Fruit fly (Drosophila melanogaster) whole organism, adult: ENCODE data around the gene CG5021.
A peak's percentile ranks its signal among the peaks of the same experiment; 100 is the strongest.

ENCODE experiments used
- CG11617 ChIP-seq: fragments of 200-800 bp; sonication (Bioruptor generic); optimal IDR thresholded peaks from 2 replicates; lab custom pipeline; 2017; ENCODE audit warnings: mild to moderate bottlenecking, missing biosample characterization, missing genetic modification reagents, missing genetic modification characterization
- CG12768 ChIP-seq: fragments of 200-800 bp; sonication (Bioruptor generic); optimal IDR thresholded peaks from 2 replicates; lab custom pipeline; 2017; ENCODE audit warnings: missing biosample characterization, missing genetic modification characterization, mild to moderate bottlenecking, moderate library complexity, missing genetic modification reagents
- CG14711 ChIP-seq: fragments of 200-800 bp; sonication (Bioruptor generic); optimal IDR thresholded peaks from 2 replicates; lab custom pipeline; 2018; ENCODE audit warnings: missing biosample characterization, mild to moderate bottlenecking, missing genetic modification characterization, moderate library complexity
- CG1620 ChIP-seq: fragments of 200-800 bp; sonication (Bioruptor generic); optimal IDR thresholded peaks from 2 replicates; lab custom pipeline; 2016; ENCODE audit warnings: missing biosample characterization, missing genetic modification characterization
- CG33017 ChIP-seq: fragments of 200-800 bp; sonication (Bioruptor generic); optimal IDR thresholded peaks from 2 replicates; lab custom pipeline; 2018; ENCODE audit warnings: missing biosample characterization, mild to moderate bottlenecking, missing genetic modification characterization, moderate library complexity
- CG5204 ChIP-seq: fragments of 200-800 bp; sonication (Bioruptor generic); optimal IDR thresholded peaks from 2 replicates; lab custom pipeline; 2016; ENCODE audit warnings: missing biosample characterization, missing genetic modification characterization
- CG7045 ChIP-seq: fragments of 200-800 bp; sonication (Bioruptor generic); optimal IDR thresholded peaks from 2 replicates; lab custom pipeline; 2017; ENCODE audit warnings: missing biosample characterization, mild to moderate bottlenecking, missing genetic modification characterization
- CG7101 ChIP-seq: fragments of 200-800 bp; sonication (Bioruptor generic); optimal IDR thresholded peaks from 2 replicates; lab custom pipeline; 2018; ENCODE audit warnings: missing biosample characterization, mild to moderate bottlenecking, missing genetic modification characterization, moderate library complexity
- Clk ChIP-seq: fragments of 200-800 bp; sonication (Bioruptor generic); optimal IDR thresholded peaks from 2 replicates; lab custom pipeline; 2017; ENCODE audit warnings: missing biosample characterization, missing genetic modification characterization
- Crg-1 ChIP-seq: fragments of 200-800 bp; sonication (Bioruptor generic); optimal IDR thresholded peaks from 2 replicates; lab custom pipeline; 2016; ENCODE audit warnings: missing biosample characterization, missing genetic modification characterization
- Hr96 ChIP-seq: fragments of 200-800 bp; sonication (Bioruptor generic); optimal IDR thresholded peaks from 2 replicates; lab custom pipeline; 2016; ENCODE audit warnings: missing biosample characterization, missing genetic modification characterization
- Mnt ChIP-seq: fragments of 200-800 bp; sonication (Bioruptor generic); optimal IDR thresholded peaks from 2 replicates; lab custom pipeline; 2016; ENCODE audit warnings: missing biosample characterization, mild to moderate bottlenecking, missing genetic modification characterization
- bab1 ChIP-seq: fragments of 200-800 bp; sonication (Bioruptor generic); optimal IDR thresholded peaks from 3 replicates; lab custom pipeline; 2019; ENCODE audit warnings: missing biosample characterization, mild to moderate bottlenecking, missing genetic modification characterization, moderate library complexity
- cic ChIP-seq: fragments of 200-800 bp; sonication (Bioruptor generic); optimal IDR thresholded peaks from 2 replicates; lab custom pipeline; 2017; ENCODE audit warnings: missing biosample characterization, mild to moderate bottlenecking, missing genetic modification characterization, moderate library complexity
- cnc ChIP-seq, 2 experiments: fragments of >200 bp; optimal IDR thresholded peaks; 2 replicates each; lab custom pipeline; 2017
- kay ChIP-seq: fragments of 200-800 bp; sonication (Bioruptor generic); peaks from one replicate; lab custom pipeline; 2016; ENCODE audit warnings: missing biosample characterization, missing genetic modification characterization, borderline replicate concordance
- ovo ChIP-seq: fragments of 200-800 bp; sonication (Bioruptor generic); optimal IDR thresholded peaks from 2 replicates; lab custom pipeline; 2016; ENCODE audit warnings: missing biosample characterization, missing genetic modification characterization
- pad ChIP-seq: fragments of 200-800 bp; sonication (Bioruptor generic); optimal IDR thresholded peaks from 3 replicates; lab custom pipeline; 2017; ENCODE audit warnings: missing biosample characterization, missing genetic modification characterization, mild to moderate bottlenecking, moderate library complexity, missing genetic modification reagents
- tj ChIP-seq: fragments of 200-800 bp; sonication (Bioruptor generic); optimal IDR thresholded peaks from 3 replicates; lab custom pipeline; 2017; ENCODE audit warnings: missing biosample characterization, mild to moderate bottlenecking, missing genetic modification characterization, moderate library complexity
- toe ChIP-seq: fragments of 200-800 bp; sonication (Bioruptor generic); optimal IDR thresholded peaks from 2 replicates; lab custom pipeline; 2016; ENCODE audit warnings: missing biosample characterization, missing genetic modification characterization

Gene CG5021

DNA sequence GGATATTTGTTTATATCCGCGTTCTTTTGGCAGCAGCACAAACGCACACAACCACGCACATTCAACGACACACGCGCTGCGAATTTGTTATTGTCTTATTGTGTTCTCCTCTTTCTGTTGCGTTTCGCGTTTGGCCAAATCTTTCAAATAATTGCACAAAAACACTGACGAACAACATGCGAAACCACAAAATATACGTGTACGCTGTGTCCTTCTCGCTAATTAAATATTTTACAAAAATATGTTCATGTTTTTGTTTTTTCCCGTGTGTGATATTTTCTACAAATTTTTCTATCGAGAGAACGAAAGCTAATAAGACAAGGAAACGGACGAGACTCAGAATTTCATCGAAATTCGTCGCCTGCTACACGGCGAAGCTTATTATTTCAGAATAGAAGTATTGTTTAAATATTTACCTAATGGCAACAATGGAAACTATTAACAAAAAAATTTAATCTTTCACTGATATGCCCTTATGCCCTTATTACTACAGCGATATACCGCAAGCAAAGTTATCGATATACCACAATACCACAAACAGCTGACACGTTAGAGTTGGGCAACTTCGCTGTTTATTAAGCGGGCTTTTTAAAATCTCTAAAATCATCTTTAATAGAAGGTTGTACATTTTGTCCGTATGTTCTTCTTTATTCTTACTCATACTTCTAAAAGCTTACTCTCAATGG lies 12.5 kb upstream of the CG5021 start, which contains the start of the genes CG43783 and orb2:
Gene CG43783, minus strand, starts transcription at position 311 of the 686 bp plus-strand sequence.
Gene orb2, minus strand, starts transcription at position 502 of the 686 bp plus-strand sequence.
- TF ChIP-seq CG1620 (GFP tag; lab: Kevin White, UChicago): no peak
- TF ChIP-seq cnc (optimal IDR thresholded peaks at IDR 0.05; lab: Kevin White, UChicago): no peak
- no peak for TF ChIP-seq pad (GFP tag; lab: Kevin White, UChicago)
- TF ChIP-seq bab1: peak; percentile 19
- no peak for TF ChIP-seq kay (GFP tag; lab: Kevin White, UChicago)
- no peak for TF ChIP-seq CG7045
- no peak for TF ChIP-seq Hr96 (GFP tag; lab: Kevin White, UChicago)
- TF ChIP-seq Mnt: no peak
- peak; percentile 62 for TF ChIP-seq cic (GFP tag; lab: Kevin White, UChicago)
- no peak for TF ChIP-seq Clk
- TF ChIP-seq CG12768 (GFP tag; lab: Kevin White, UChicago): no peak
- TF ChIP-seq CG7101 (tag; lab: Kevin White, UChicago): no peak
- no peak for TF ChIP-seq CG14711
- no peak for TF ChIP-seq CG5204
- no peak for TF ChIP-seq Crg-1 (GFP tag; lab: Kevin White, UChicago)
- TF ChIP-seq ovo: no peak

DNA sequence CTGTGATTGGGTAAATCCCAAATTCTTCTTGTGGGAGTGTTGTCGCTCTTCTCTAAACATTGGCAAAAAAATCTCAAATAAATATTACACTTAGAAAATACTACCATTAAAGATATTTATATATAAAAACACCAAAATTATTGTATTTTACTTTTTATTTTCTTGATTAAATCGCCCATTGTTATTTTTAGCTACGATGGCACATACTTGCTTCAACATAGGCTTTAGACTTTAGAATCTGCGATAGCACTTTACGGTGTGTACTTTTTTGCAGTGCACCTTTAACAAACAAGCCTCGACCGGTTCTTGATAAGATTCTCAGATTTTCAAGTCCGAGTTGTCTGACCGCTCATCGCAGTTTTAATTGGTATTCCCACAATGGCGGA lies 12.0 kb upstream of the CG5021 start, which contains the start of gene GNBP3:
Gene GNBP3, plus strand, starts transcription at position 374 of the 386 bp plus-strand sequence.
- no peak for TF ChIP-seq CG11617 (GFP tag; lab: Kevin White, UChicago)
- peak; percentile 62 for TF ChIP-seq CG7101 (tag; lab: Kevin White, UChicago)
- peak; percentile 76 for TF ChIP-seq CG33017 (tag; lab: Kevin White, UChicago)
- peak; percentile 10 for TF ChIP-seq cic (GFP tag; lab: Kevin White, UChicago)
- no peak for TF ChIP-seq Crg-1 (GFP tag; lab: Kevin White, UChicago)
- TF ChIP-seq ovo: no peak
- no peak for TF ChIP-seq tj (GFP tag; lab: Kevin White, UChicago)
- no peak for TF ChIP-seq bab1
- peak; percentile 44 for TF ChIP-seq CG7045
- TF ChIP-seq Clk: peak; percentile 20
- TF ChIP-seq CG1620 (GFP tag; lab: Kevin White, UChicago): no peak
- no peak for TF ChIP-seq CG5204
- TF ChIP-seq Hr96 (GFP tag; lab: Kevin White, UChicago): no peak
- peak; percentile 90 for TF ChIP-seq kay (GFP tag; lab: Kevin White, UChicago)
- TF ChIP-seq cnc (optimal IDR thresholded peaks at IDR 0.05; lab: Kevin White, UChicago): no peak
- no peak for TF ChIP-seq Mnt
- no peak for TF ChIP-seq pad (GFP tag; lab: Kevin White, UChicago)
- TF ChIP-seq CG12768 (GFP tag; lab: Kevin White, UChicago): peak; percentile 71
- TF ChIP-seq CG14711: peak; percentile 43
- no peak for TF ChIP-seq toe (GFP tag; lab: Kevin White, UChicago)

dm6 chr3L:8955199-8955598 lies 11.4 kb upstream of the CG5021 start:
- TF ChIP-seq CG5204: no peak
- TF ChIP-seq CG33017 (tag; lab: Kevin White, UChicago): no peak
- no peak for TF ChIP-seq Clk
- TF ChIP-seq CG7101 (tag; lab: Kevin White, UChicago): no peak
- no peak for TF ChIP-seq CG12768 (GFP tag; lab: Kevin White, UChicago)
- no peak for TF ChIP-seq kay (GFP tag; lab: Kevin White, UChicago)

- no peak for TF ChIP-seq CG14711
- no peak for TF ChIP-seq cic (GFP tag; lab: Kevin White, UChicago)
- no peak for TF ChIP-seq CG11617 (GFP tag; lab: Kevin White, UChicago)
- peak; percentile 4 for TF ChIP-seq kay (GFP tag; lab: Kevin White, UChicago)
- TF ChIP-seq Mnt: peak; percentile 4
Observed at dm6 chr3L:8956669-8957068, 10.0 kb upstream of the CG5021 start, which contains the start of gene mRpL12. TSS of gene mRpL12 (plus strand) at chr3L:8956791.

dm6 chr3L:8958557-8958956 lies 8.1 kb upstream of the CG5021 start, which contains the start of gene CG13313:
TSS of gene CG13313 (plus strand) at chr3L:8958857.
- TF ChIP-seq Hr96 (GFP tag; lab: Kevin White, UChicago): no peak
- no peak for TF ChIP-seq CG11617 (GFP tag; lab: Kevin White, UChicago)
- TF ChIP-seq kay (GFP tag; lab: Kevin White, UChicago): no peak
- no peak for TF ChIP-seq ovo
- no peak for TF ChIP-seq Clk
- TF ChIP-seq pad (GFP tag; lab: Kevin White, UChicago): no peak
- no peak for TF ChIP-seq CG12768 (GFP tag; lab: Kevin White, UChicago)
- no peak for TF ChIP-seq cnc (optimal IDR thresholded peaks at IDR 0.05; lab: Kevin White, UChicago)
- no peak for TF ChIP-seq CG1620 (GFP tag; lab: Kevin White, UChicago)
- TF ChIP-seq bab1: no peak
- TF ChIP-seq Crg-1 (GFP tag; lab: Kevin White, UChicago): no peak
- no peak for TF ChIP-seq Mnt
- no peak for TF ChIP-seq CG33017 (tag; lab: Kevin White, UChicago)
- no peak for TF ChIP-seq CG7101 (tag; lab: Kevin White, UChicago)
- TF ChIP-seq CG5204: no peak
- TF ChIP-seq cic (GFP tag; lab: Kevin White, UChicago): no peak
- TF ChIP-seq CG14711: no peak
- no peak for TF ChIP-seq tj (GFP tag; lab: Kevin White, UChicago)
- no peak for TF ChIP-seq toe (GFP tag; lab: Kevin White, UChicago)
- TF ChIP-seq CG7045: no peak

DNA sequence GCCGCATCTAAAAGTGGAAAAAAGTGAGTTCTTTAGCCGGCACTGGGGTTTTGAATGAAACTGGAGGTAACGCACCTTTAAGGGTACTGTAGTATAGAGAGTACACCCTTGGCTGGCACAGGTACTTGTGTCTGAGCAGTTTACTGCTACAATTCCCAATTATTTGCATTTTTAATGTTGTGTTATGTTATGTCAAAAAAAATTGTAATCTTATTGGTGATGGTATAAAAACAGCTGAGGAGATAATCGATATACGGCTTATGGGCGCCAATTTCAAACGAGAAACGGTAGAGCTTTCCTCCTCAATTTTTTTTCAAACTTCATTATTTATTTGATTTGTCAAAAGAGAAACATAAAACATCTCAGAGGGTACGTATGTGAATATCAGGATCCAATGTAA lies 2.2 kb upstream of the CG5021 start, which contains the start of gene ValRS-m:
Gene ValRS-m, minus strand, starts transcription at position 312 of the 400 bp plus-strand sequence.
- TF ChIP-seq CG33017 (tag; lab: Kevin White, UChicago) (no peak), kay (GFP tag; lab: Kevin White, UChicago) (no peak), CG7045 (no peak), CG14711 (no peak), CG5204 (no peak), toe (GFP tag; lab: Kevin White, UChicago) (no peak), cnc (optimal IDR thresholded peaks at IDR 0.05; lab: Kevin White, UChicago) (no peak), Hr96 (GFP tag; lab: Kevin White, UChicago) (no peak)
